Worm (Caenorhabditis elegans) whole organism, young adult: ENCODE measurements around the gene F36D4.1.

Experiments used
- Y95B8A.8 ChIP-seq: fragments of 200-800 bp; sonication (Bioruptor generic); IDR thresholded peaks from 2 replicates; pipeline ENCODE4 v1.3.6; 2022; ENCODE audit warnings: missing genetic modification reagents, missing genetic modification characterization, missing compliant biosample characterization
- ceh-79 ChIP-seq: sonication (generic microtip); optimal IDR thresholded peaks from 2 replicates; lab custom pipeline; 2017; ENCODE audit warnings: mild to moderate bottlenecking, missing genetic modification characterization, missing compliant biosample characterization
- him-1 ChIP-seq: sonication (generic microtip); optimal IDR thresholded peaks from 2 replicates; lab custom pipeline; 2016; ENCODE audit warnings: missing genotype, missing genetic modification reagents, missing genetic modification characterization, missing compliant biosample characterization
- let-607 ChIP-seq, 2 experiments: fragments of 200-800 bp in 1 of 2; sonication (Bioruptor generic) in 1 of 2; sonication (generic microtip) in 1 of 2; optimal IDR thresholded peaks; 2 replicates each; lab custom pipeline; 2016 to 2018; ENCODE audit warnings: mild to moderate bottlenecking in 2 of 2, missing compliant biosample characterization in 2 of 2, missing genetic modification characterization in 2 of 2, moderate library complexity in 2 of 2, missing genotype in 1 of 2
- madf-3 ChIP-seq: fragments of 200-800 bp; sonication (Bioruptor generic); IDR thresholded peaks from 2 replicates; pipeline ENCODE4 v1.3.6; 2022; ENCODE audit warnings: missing genetic modification reagents, missing genetic modification characterization, missing compliant biosample characterization
- madf-8 ChIP-seq: fragments of 200-800 bp; sonication (Bioruptor generic); conservative IDR thresholded peaks from 2 replicates; pipeline ENCODE4 v1.3.6; 2022; ENCODE audit warnings: missing genetic modification reagents, missing genetic modification characterization, missing compliant biosample characterization
- rcor-1 ChIP-seq: fragments of 200-800 bp; sonication (Bioruptor generic); IDR thresholded peaks from 2 replicates; pipeline ENCODE4 v1.3.6; 2022; ENCODE audit warnings: missing genetic modification reagents, missing genetic modification characterization, missing compliant biosample characterization
- unc-62 ChIP-seq: fragments of 150-350 bp; optimal IDR thresholded peaks from 2 replicates; lab custom pipeline; 2014; ENCODE audit warnings: missing biosample characterization, missing genetic modification reagents, missing genetic modification characterization
- xnd-1 ChIP-seq: sonication (generic microtip); optimal IDR thresholded peaks from 2 replicates; lab custom pipeline; 2016; ENCODE audit warnings: missing genotype, missing genetic modification reagents, missing genetic modification characterization, missing compliant biosample characterization
- ztf-18 ChIP-seq: sonication (generic microtip); optimal IDR thresholded peaks from 2 replicates; lab custom pipeline; 2016; ENCODE audit warnings: missing genotype, mild to moderate bottlenecking, missing genetic modification characterization, missing compliant biosample characterization

DNA sequence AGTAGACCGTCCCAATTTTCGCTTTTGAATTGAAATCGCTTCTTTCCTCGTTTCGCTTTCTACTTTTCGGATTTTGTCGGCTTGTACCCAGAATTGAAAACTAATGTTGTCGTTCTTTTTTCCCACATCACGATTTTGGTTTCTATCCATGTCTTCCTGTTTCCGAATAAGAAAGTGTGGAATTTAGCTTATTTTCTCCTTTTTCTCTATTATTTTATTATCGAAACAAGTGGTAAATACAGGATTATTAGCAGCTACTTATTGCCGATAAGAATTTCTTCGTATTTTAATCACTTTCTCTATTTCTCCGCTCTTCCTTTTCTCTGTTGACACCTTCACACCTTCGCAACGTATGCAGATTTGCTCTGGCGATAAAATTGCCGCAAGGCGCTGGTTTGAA lies 31.8 kb upstream of the F36D4.1 start:
- TF ChIP-seq let-607 (tag; optimal IDR thresholded peaks at IDR 0.05; lab: Kevin White, UChicago): no peak
- TF ChIP-seq ztf-18 (tag; lab: Kevin White, UChicago): no peak
- TF ChIP-seq Y95B8A.8 (GFP tag; lab: Robert Waterston, UW): no peak
- no peak for TF ChIP-seq rcor-1
- no peak for TF ChIP-seq xnd-1 (tag; lab: Kevin White, UChicago)
- TF ChIP-seq him-1 (tag; lab: Kevin White, UChicago): no peak
- no peak for TF ChIP-seq ceh-79 (tag; lab: Kevin White, UChicago)
- no peak for TF ChIP-seq unc-62 (GFP tag; lab: Kevin White, UChicago)
- no peak for TF ChIP-seq madf-8
- TF ChIP-seq madf-3 (GFP tag; lab: Robert Waterston, UW): no peak
